Fruit fly (Drosophila melanogaster) whole organism, embryonic: Measurements from ENCODE around the gene kdn.

ENCODE experiments used
- ATbp ChIP-seq: fragments of 200-800 bp; sonication (Bioruptor generic); optimal IDR thresholded peaks from 2 replicates; lab custom pipeline; 2017; ENCODE audit warnings: missing biosample characterization, mild to moderate bottlenecking, missing genetic modification characterization, missing genetic modification reagents
- CG1024 ChIP-seq: fragments of 200-800 bp; sonication (Bioruptor generic); IDR thresholded peaks from 2 replicates; pipeline ENCODE4 v1.3.6; 2022; ENCODE audit warnings: missing biosample characterization, missing genetic modification characterization
- CG11247 ChIP-seq: fragments of 200-800 bp; sonication (Bioruptor generic); IDR thresholded peaks from 2 replicates; pipeline ENCODE4 v1.3.6; 2022; ENCODE audit warnings: missing biosample characterization, missing genetic modification characterization
- CG12104 ChIP-seq: fragments of 200-800 bp; sonication (Bioruptor generic); optimal IDR thresholded peaks from 3 replicates; lab custom pipeline; 2016; ENCODE audit warnings: missing biosample characterization, missing genetic modification characterization
- CG1529 ChIP-seq: fragments of 200-800 bp; sonication (Bioruptor generic); optimal IDR thresholded peaks from 3 replicates; lab custom pipeline; 2018; ENCODE audit warnings: missing biosample characterization, missing genetic modification characterization
- CG17385 ChIP-seq: fragments of 200-800 bp; sonication (Bioruptor generic); optimal IDR thresholded peaks from 3 replicates; lab custom pipeline; 2018; ENCODE audit warnings: missing biosample characterization, mild to moderate bottlenecking, missing genetic modification characterization
- CG17802 ChIP-seq: fragments of 200-800 bp; sonication (Bioruptor generic); optimal IDR thresholded peaks from 2 replicates; lab custom pipeline; 2018; ENCODE audit warnings: missing biosample characterization, mild to moderate bottlenecking, missing genetic modification characterization, moderate library complexity
- CG1792 ChIP-seq: fragments of 200-800 bp; sonication (Bioruptor generic); optimal IDR thresholded peaks from 2 replicates; lab custom pipeline; 2016; ENCODE audit warnings: missing biosample characterization, missing genetic modification characterization
- CG1832 ChIP-seq: fragments of 200-800 bp; sonication (Bioruptor generic); optimal IDR thresholded peaks from 2 replicates; lab custom pipeline; 2017; ENCODE audit warnings: missing biosample characterization, mild to moderate bottlenecking, missing genetic modification characterization, inconsistent platforms
- CG18476 ChIP-seq: fragments of 200-800 bp; sonication (Bioruptor generic); optimal IDR thresholded peaks from 2 replicates; lab custom pipeline; 2016; ENCODE audit warnings: missing biosample characterization, mild to moderate bottlenecking, missing genetic modification characterization
- CG2116 ChIP-seq: fragments of 200-800 bp; sonication (Bioruptor generic); optimal IDR thresholded peaks from 3 replicates; lab custom pipeline; 2018; ENCODE audit warnings: missing biosample characterization, mild to moderate bottlenecking, missing genetic modification characterization
- CG31441 ChIP-seq: fragments of 200-800 bp; sonication (Bioruptor generic); IDR thresholded peaks from 2 replicates; pipeline ENCODE4 v1.3.6; 2022; ENCODE audit warnings: missing biosample characterization, missing genetic modification characterization
- CG3726 ChIP-seq: fragments of 200-800 bp; sonication (Bioruptor generic); IDR thresholded peaks from 3 replicates; pipeline ENCODE4, ENCODE4 v1.3.6; 2022; ENCODE audit warnings: missing biosample characterization, missing genetic modification characterization
- CG4707 ChIP-seq: fragments of 200-800 bp; sonication (Bioruptor generic); optimal IDR thresholded peaks from 2 replicates; lab custom pipeline; 2018; ENCODE audit warnings: missing biosample characterization, mild to moderate bottlenecking, missing genetic modification characterization, moderate library complexity
- CG6689 ChIP-seq: fragments of 200-800 bp; sonication (Bioruptor generic); IDR thresholded peaks from 2 replicates; pipeline ENCODE4 v1.3.6; 2022; ENCODE audit warnings: missing biosample characterization, missing genetic modification characterization
- CG8281 ChIP-seq: fragments of 200-800 bp; sonication (Bioruptor generic); optimal IDR thresholded peaks from 2 replicates; lab custom pipeline; 2018; ENCODE audit warnings: missing biosample characterization, mild to moderate bottlenecking, missing genetic modification characterization, moderate library complexity
- CG8478 ChIP-seq: fragments of >200 bp; optimal IDR thresholded peaks from 2 replicates; lab custom pipeline; 2018
- CoRest ChIP-seq: fragments of 200-800 bp; sonication (Bioruptor generic); optimal IDR thresholded peaks from 3 replicates; lab custom pipeline; 2018; ENCODE audit warnings: missing biosample characterization, mild to moderate bottlenecking, missing genetic modification characterization, moderate library complexity
- CrebB ChIP-seq: fragments of 200-800 bp; sonication (Bioruptor generic); optimal IDR thresholded peaks from 3 replicates; lab custom pipeline; 2018; ENCODE audit warnings: missing biosample characterization, mild to moderate bottlenecking, missing genetic modification characterization
- D19A ChIP-seq: fragments of 200-800 bp; optimal IDR thresholded peaks from 3 replicates; lab custom pipeline; 2019; ENCODE audit warnings: missing biosample characterization, mild to moderate bottlenecking, missing genetic modification characterization, moderate library complexity
- Dp ChIP-seq: fragments of 200-800 bp; sonication (Bioruptor generic); optimal IDR thresholded peaks from 2 replicates; lab custom pipeline; 2018; ENCODE audit warnings: missing biosample characterization, mild to moderate bottlenecking, missing genetic modification characterization, moderate library complexity
- Drgx ChIP-seq: fragments of 200-800 bp; sonication (Bioruptor generic); IDR thresholded peaks from 2 replicates; pipeline ENCODE4 v1.3.6; 2022; ENCODE audit warnings: missing biosample characterization, missing genetic modification characterization
- Fer2 ChIP-seq: fragments of 200-800 bp; sonication (Bioruptor generic); optimal IDR thresholded peaks from 2 replicates; lab custom pipeline; 2018; ENCODE audit warnings: missing biosample characterization, mild to moderate bottlenecking, missing genetic modification characterization, moderate library complexity
- Hey ChIP-seq: fragments of 200-800 bp; sonication (Bioruptor generic); optimal IDR thresholded peaks from 3 replicates; lab custom pipeline; 2018; ENCODE audit warnings: missing biosample characterization, mild to moderate bottlenecking, missing genetic modification characterization
- Lim3 ChIP-seq: fragments of 200-800 bp; sonication (Bioruptor generic); IDR thresholded peaks from 2 replicates; pipeline ENCODE4 v1.3.6; 2022; ENCODE audit warnings: missing biosample characterization, missing genetic modification characterization
- NC2α ChIP-seq: fragments of 200-800 bp; sonication (Bioruptor generic); optimal IDR thresholded peaks from 2 replicates; lab custom pipeline; 2016; ENCODE audit warnings: missing biosample characterization, missing genetic modification characterization
- PHDP ChIP-seq: fragments of 200-800 bp; sonication (Bioruptor generic); optimal IDR thresholded peaks from 3 replicates; lab custom pipeline; 2018; ENCODE audit warnings: missing biosample characterization, mild to moderate bottlenecking, missing genetic modification characterization, moderate library complexity
- Rx ChIP-seq: fragments of 200-800 bp; sonication (Bioruptor generic); IDR thresholded peaks from 2 replicates; pipeline ENCODE4 v1.3.6; 2022; ENCODE audit warnings: missing biosample characterization, missing genetic modification characterization
- Sox102F ChIP-seq: fragments of 200-800 bp; sonication (Bioruptor generic); optimal IDR thresholded peaks from 2 replicates; lab custom pipeline; 2018; ENCODE audit warnings: missing biosample characterization, mild to moderate bottlenecking, missing genetic modification characterization, moderate library complexity
- TFAM ChIP-seq: fragments of 200-800 bp; sonication (Bioruptor generic); optimal IDR thresholded peaks from 2 replicates; lab custom pipeline; 2017; ENCODE audit warnings: missing biosample characterization, missing genetic modification characterization, inconsistent platforms
- ci ChIP-seq: fragments of 200-800 bp; sonication (Bioruptor generic); IDR thresholded peaks from 3 replicates; pipeline ENCODE4 v1.3.6; 2022; ENCODE audit warnings: missing biosample characterization, missing genetic modification characterization
- crol ChIP-seq: fragments of 200-800 bp; sonication (Bioruptor generic); IDR thresholded peaks from 2 replicates; pipeline ENCODE4 v1.3.6; 2022; ENCODE audit warnings: missing biosample characterization, missing genetic modification characterization
- da ChIP-seq: fragments of 200-800 bp; sonication (Bioruptor generic); optimal IDR thresholded peaks from 2 replicates; lab custom pipeline; 2016; ENCODE audit warnings: missing biosample characterization, missing genetic modification characterization
- dm ChIP-seq: fragments of 200-800 bp; sonication (Bioruptor generic); optimal IDR thresholded peaks from 3 replicates; lab custom pipeline; 2016; ENCODE audit warnings: missing biosample characterization, missing genetic modification characterization
- fd102C ChIP-seq: fragments of 200-800 bp; sonication (Bioruptor generic); optimal IDR thresholded peaks from 2 replicates; lab custom pipeline; 2018; ENCODE audit warnings: missing biosample characterization, mild to moderate bottlenecking, missing genetic modification characterization, moderate library complexity
- hbn ChIP-seq: fragments of 200-800 bp; sonication (Bioruptor generic); IDR thresholded peaks from 2 replicates; pipeline ENCODE4 v1.3.6; 2022; ENCODE audit warnings: missing biosample characterization, missing genetic modification characterization; ENCODE audit not compliant: partially characterized antibody
- hth ChIP-seq: fragments of >200 bp; optimal IDR thresholded peaks from 2 replicates; lab custom pipeline; 2017; ENCODE audit warnings: inconsistent platforms
- lov ChIP-seq, 2 experiments: fragments of 200-800 bp in 1 of 2; fragments of >200 bp in 1 of 2; sonication (Bioruptor generic) in 1 of 2; IDR thresholded peaks in 1 of 2; optimal IDR thresholded peaks in 1 of 2; 2 replicates in 1 of 2; 3 replicates in 1 of 2; pipeline versions ENCODE4 v1.3.6 to Lab custom; 2017 to 2022; ENCODE audit warnings: missing biosample characterization in 1 of 2, missing genetic modification characterization in 1 of 2
- mld ChIP-seq: fragments of 200-800 bp; sonication (Bioruptor generic); IDR thresholded peaks from 3 replicates; pipeline ENCODE4 v1.3.6; 2022; ENCODE audit warnings: missing biosample characterization, missing genetic modification characterization; ENCODE audit not compliant: partially characterized antibody
- nerfin-2 ChIP-seq: fragments of 200-800 bp; sonication (Bioruptor generic); IDR thresholded peaks from 2 replicates; pipeline ENCODE4 v1.3.6; 2022; ENCODE audit warnings: missing biosample characterization, missing genetic modification characterization; ENCODE audit not compliant: partially characterized antibody
- oc ChIP-seq: fragments of 200-800 bp; sonication (Bioruptor generic); optimal IDR thresholded peaks from 2 replicates; lab custom pipeline; 2018; ENCODE audit warnings: missing biosample characterization, mild to moderate bottlenecking, missing genetic modification characterization, moderate library complexity
- odd ChIP-seq: fragments of 200-800 bp; sonication (Bioruptor generic); optimal IDR thresholded peaks from 2 replicates; lab custom pipeline; 2017; ENCODE audit warnings: missing biosample characterization, mild to moderate bottlenecking, missing genetic modification characterization
- psq ChIP-seq: fragments of 200-800 bp; sonication (Bioruptor generic); optimal IDR thresholded peaks from 2 replicates; lab custom pipeline; 2017; ENCODE audit warnings: missing biosample characterization, missing genetic modification characterization
- stwl ChIP-seq: fragments of 200-800 bp; sonication (Bioruptor generic); optimal IDR thresholded peaks from 3 replicates; lab custom pipeline; 2018; ENCODE audit warnings: missing biosample characterization, mild to moderate bottlenecking, missing genetic modification characterization, moderate library complexity
- tll ChIP-seq, 2 experiments: fragments of 200-800 bp in 1 of 2; fragments of >200 bp in 1 of 2; sonication (Bioruptor generic) in 1 of 2; optimal IDR thresholded peaks; 2 replicates each; lab custom pipeline; 2017 to 2019; ENCODE audit warnings: missing biosample characterization in 2 of 2, missing genetic modification characterization in 2 of 2, mild to moderate bottlenecking in 1 of 2, moderate library complexity in 1 of 2
- toy ChIP-seq: fragments of 200-800 bp; sonication (Bioruptor generic); IDR thresholded peaks from 2 replicates; pipeline ENCODE4 v1.3.6; 2022; ENCODE audit warnings: missing biosample characterization, missing genetic modification characterization
- ttk ChIP-seq: fragments of 200-800 bp; sonication (Bioruptor generic); IDR thresholded peaks from 2 replicates; pipeline ENCODE4 v2.1.2; 2022; ENCODE audit warnings: missing biosample characterization, missing genetic modification characterization
- unpg ChIP-seq: fragments of 200-800 bp; sonication (Bioruptor generic); optimal IDR thresholded peaks from 3 replicates; lab custom pipeline; 2018; ENCODE audit warnings: missing biosample characterization, mild to moderate bottlenecking, missing genetic modification characterization, moderate library complexity

The kdn gene

dm6 chrX:6376748-6377147, 26.3 kb downstream of the kdn start (continued):
- no peak for TF ChIP-seq Hey (tag; lab: Kevin White, UChicago)
- no peak for TF ChIP-seq D19A
- TF ChIP-seq CG1529 (GFP tag; lab: Kevin White, UChicago), result no peak
- no peak for TF ChIP-seq CG12104 (GFP tag; lab: Kevin White, UChicago)
- no peak for TF ChIP-seq nerfin-2
- TF ChIP-seq da (GFP tag; lab: Kevin White, UChicago), result no peak
- no peak for TF ChIP-seq odd (GFP tag; lab: Kevin White, UChicago)
- no peak for TF ChIP-seq CG2116 (GFP tag; lab: Kevin White, UChicago)
- no peak for TF ChIP-seq CG8281
- no peak for TF ChIP-seq CG1024
- TF ChIP-seq Sox102F (GFP tag; lab: Kevin White, UChicago), result peak; percentile 23
- no peak for TF ChIP-seq CG1832 (GFP tag; lab: Kevin White, UChicago)
- TF ChIP-seq CG8478 (lab: Kevin White, UChicago), result no peak
- TF ChIP-seq ttk (GFP tag; lab: Robert Waterston, UW), result no peak
- TF ChIP-seq CG11247 (GFP tag; lab: Robert Waterston, UW), result no peak
- no peak for TF ChIP-seq CG17802 (tag; lab: Kevin White, UChicago)
- no peak for TF ChIP-seq CG3726 (GFP tag; lab: Robert Waterston, UW)
- TF ChIP-seq stwl (tag; lab: Kevin White, UChicago), result no peak
- no peak for TF ChIP-seq fd102C (GFP tag; lab: Kevin White, UChicago)
- no peak for TF ChIP-seq CG4707
- no peak for TF ChIP-seq TFAM (GFP tag; lab: Kevin White, UChicago)
- TF ChIP-seq Dp (GFP tag; lab: Kevin White, UChicago), result no peak
- no peak for TF ChIP-seq ATbp (GFP tag; lab: Kevin White, UChicago)
- TF ChIP-seq Drgx, result no peak
- TF ChIP-seq CG1792 (GFP tag; lab: Kevin White, UChicago), result no peak
- no peak for TF ChIP-seq lov (optimal IDR thresholded peaks at IDR 0.05; lab: Kevin White, UChicago)
- no peak for TF ChIP-seq lov (GFP tag; IDR thresholded peaks at IDR 0.05; lab: Robert Waterston, UW)
- TF ChIP-seq Rx (GFP tag; lab: Robert Waterston, UW), result no peak
- TF ChIP-seq PHDP (tag; lab: Kevin White, UChicago), result peak; percentile 24
- TF ChIP-seq NC2α (GFP tag; lab: Kevin White, UChicago), result no peak
- no peak for TF ChIP-seq tll (GFP tag; optimal IDR thresholded peaks at IDR 0.05; lab: Kevin White, UChicago)
- TF ChIP-seq CrebB (tag; lab: Kevin White, UChicago), result no peak
- no peak for TF ChIP-seq oc (tag; lab: Kevin White, UChicago)
- TF ChIP-seq CG6689 (GFP tag; lab: Robert Waterston, UW), result no peak
- no peak for TF ChIP-seq psq
- TF ChIP-seq Fer2 (tag; lab: Kevin White, UChicago), result no peak
- no peak for TF ChIP-seq CG18476 (GFP tag; lab: Kevin White, UChicago)
- no peak for TF ChIP-seq unpg (GFP tag; lab: Kevin White, UChicago)
- no peak for TF ChIP-seq CG31441 (GFP tag; lab: Robert Waterston, UW)
- TF ChIP-seq Lim3, result no peak
- TF ChIP-seq mld (GFP tag; lab: Robert Waterston, UW), result no peak
- TF ChIP-seq CG17385, result no peak
- 0 out of 3 replicates have a peak, but pooled peaks have one; percentile 35 for TF ChIP-seq ci (GFP tag; lab: Robert Waterston, UW)
- TF ChIP-seq crol (GFP tag; lab: Robert Waterston, UW), result no peak
- no peak for TF ChIP-seq hbn
- TF ChIP-seq dm (GFP tag; lab: Kevin White, UChicago), result no peak
- TF ChIP-seq toy, result no peak
- peak; percentile 16 for TF ChIP-seq CoRest (tag; lab: Kevin White, UChicago)
- no peak for TF ChIP-seq hth (lab: Kevin White, UChicago)
